Fruit fly (Drosophila melanogaster): ENCODE measurements around the gene Ocrl.

The Ocrl gene

DNA sequence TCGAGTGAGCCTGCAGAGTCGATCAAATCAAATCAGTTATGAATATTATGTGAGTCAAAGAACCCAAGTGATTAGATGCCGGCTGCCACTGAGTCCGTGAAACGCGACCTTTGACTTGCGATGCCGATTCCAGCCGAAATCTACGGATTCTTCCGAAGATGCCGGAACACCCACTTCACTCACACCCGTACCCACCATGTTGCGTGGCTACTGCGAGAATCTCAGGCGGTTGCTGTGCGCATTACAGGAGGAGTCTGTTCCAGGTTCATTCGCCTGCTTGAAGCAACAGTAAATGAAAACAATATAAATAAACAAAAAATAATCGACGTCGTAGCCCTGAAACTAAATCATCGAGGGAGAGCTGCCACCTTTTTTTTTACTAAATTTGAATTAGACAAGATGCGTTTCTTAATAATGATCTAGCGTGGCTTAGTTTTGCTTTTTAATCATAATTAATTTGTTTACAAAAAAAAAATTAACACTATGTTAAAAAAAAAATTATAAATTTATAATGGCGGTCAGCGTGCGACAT, 21.1 kb upstream of the Ocrl start, which contains the start of gene Ldaf1:
Gene Ldaf1 (minus strand): TSS at position 307 of the 532 bp plus-strand sequence.
- TF ChIP-seq EcR (GFP tag; optimal IDR thresholded peaks at IDR 0.05) (peak; percentile 39), CG14655 (GFP tag; optimal IDR thresholded peaks at IDR 0.05) (no peak), CG10348 (GFP tag; IDR thresholded peaks at IDR 0.05) (no peak), Snoo (tag; optimal IDR thresholded peaks at IDR 0.05) (no peak)

DNA sequence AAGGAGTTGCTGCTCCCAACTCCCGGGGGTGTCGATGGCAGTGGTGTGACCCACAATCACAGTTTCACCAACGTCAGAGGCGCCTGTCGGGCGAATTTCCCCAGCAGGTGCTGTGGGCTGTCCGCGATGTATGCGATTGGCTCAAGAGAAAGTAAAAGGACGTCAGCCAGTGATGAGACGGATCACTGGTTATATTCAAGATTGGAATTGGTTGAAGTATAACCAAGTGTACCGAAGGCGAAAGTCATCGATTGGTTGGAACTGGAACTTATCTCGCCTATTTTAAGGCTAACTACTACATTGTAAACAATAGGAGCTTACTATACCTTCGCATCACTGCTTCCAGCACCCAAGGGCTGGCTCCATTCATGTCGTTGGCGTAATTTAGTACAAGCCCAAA, 19.7 kb upstream of the Ocrl start, which contains the start of gene CG32801:
Gene CG32801 (minus strand): TSS at position 101 of the 400 bp plus-strand sequence.
- TF ChIP-seq D1 (tag; optimal IDR thresholded peaks at IDR 0.05) (no peak), CG14655 (GFP tag; optimal IDR thresholded peaks at IDR 0.05) (no peak), CG17806 (tag; optimal IDR thresholded peaks at IDR 0.05) (no peak), CG4496 (GFP tag; IDR thresholded peaks at IDR 0.05) (no peak), CG8159 (tag; optimal IDR thresholded peaks at IDR 0.05) (no peak), CG34367 (tag; optimal IDR thresholded peaks at IDR 0.05) (no peak), CG15710 (tag; optimal IDR thresholded peaks at IDR 0.05) (no peak), CG12605 (GFP tag; IDR thresholded peaks at IDR 0.05) (no peak), Pif1A (GFP tag; optimal IDR thresholded peaks at IDR 0.05) (no peak), Pif1B (GFP tag; optimal IDR thresholded peaks at IDR 0.05) (no peak), CG32121 (GFP tag; IDR thresholded peaks at IDR 0.05) (no peak), CG9948 (tag; optimal IDR thresholded peaks at IDR 0.05) (no peak), Snoo (tag; optimal IDR thresholded peaks at IDR 0.05) (no peak), CG13204 (GFP tag; optimal IDR thresholded peaks at IDR 0.05) (no peak), fd96Ca (GFP tag; IDR thresholded peaks at IDR 0.05) (no peak), EcR (GFP tag; optimal IDR thresholded peaks at IDR 0.05) (no peak), rn (GFP tag; IDR thresholded peaks at IDR 0.05) (no peak), Ets98B (GFP tag; IDR thresholded peaks at IDR 0.05) (no peak), gl (tag; optimal IDR thresholded peaks at IDR 0.05) (no peak), CG10348 (GFP tag; IDR thresholded peaks at IDR 0.05) (no peak)

DNA sequence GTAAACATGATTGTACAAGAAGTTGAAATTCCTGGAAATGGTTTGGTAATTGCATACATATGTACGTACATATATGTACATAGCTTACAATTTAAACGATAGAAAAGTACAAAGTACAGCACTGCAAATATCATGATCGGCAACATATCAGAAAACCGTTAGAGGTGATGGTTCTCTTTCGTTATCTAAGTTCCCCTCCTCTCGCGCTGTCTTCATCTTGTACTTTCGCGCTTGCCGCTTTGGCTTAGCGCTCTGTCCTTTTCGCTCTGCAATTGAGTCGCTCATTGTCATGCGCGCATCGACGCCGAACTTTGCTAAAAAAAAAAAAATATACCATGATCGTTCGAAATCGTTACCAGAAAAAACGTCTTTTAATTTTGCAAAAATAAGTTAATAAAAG, 18.8 kb upstream of the Ocrl start:
- no peak for TF ChIP-seq CG13204 (GFP tag; optimal IDR thresholded peaks at IDR 0.05)
- TF ChIP-seq fd96Ca (GFP tag; IDR thresholded peaks at IDR 0.05), result no peak
- TF ChIP-seq CG4496 (GFP tag; IDR thresholded peaks at IDR 0.05), result no peak
- TF ChIP-seq CG8301 (tag; optimal IDR thresholded peaks at IDR 0.05), result no peak
- TF ChIP-seq CG14655 (GFP tag; optimal IDR thresholded peaks at IDR 0.05), result no peak
- TF ChIP-seq rn (GFP tag; IDR thresholded peaks at IDR 0.05), result no peak
- TF ChIP-seq EcR (GFP tag; optimal IDR thresholded peaks at IDR 0.05), result no peak
- TF ChIP-seq CG15710 (tag; optimal IDR thresholded peaks at IDR 0.05), result no peak
- no peak for TF ChIP-seq gl (tag; optimal IDR thresholded peaks at IDR 0.05)
- no peak for TF ChIP-seq D1 (tag; optimal IDR thresholded peaks at IDR 0.05)
- TF ChIP-seq Snoo (tag; optimal IDR thresholded peaks at IDR 0.05), result no peak
- TF ChIP-seq Pif1B (GFP tag; optimal IDR thresholded peaks at IDR 0.05), result no peak
- TF ChIP-seq CG10348 (GFP tag; IDR thresholded peaks at IDR 0.05), result no peak
- no peak for TF ChIP-seq Ets98B (GFP tag; IDR thresholded peaks at IDR 0.05)
- TF ChIP-seq CG17806 (tag; optimal IDR thresholded peaks at IDR 0.05), result no peak
- TF ChIP-seq CG34367 (tag; optimal IDR thresholded peaks at IDR 0.05), result no peak
- TF ChIP-seq CG9948 (tag; optimal IDR thresholded peaks at IDR 0.05), result no peak

DNA sequence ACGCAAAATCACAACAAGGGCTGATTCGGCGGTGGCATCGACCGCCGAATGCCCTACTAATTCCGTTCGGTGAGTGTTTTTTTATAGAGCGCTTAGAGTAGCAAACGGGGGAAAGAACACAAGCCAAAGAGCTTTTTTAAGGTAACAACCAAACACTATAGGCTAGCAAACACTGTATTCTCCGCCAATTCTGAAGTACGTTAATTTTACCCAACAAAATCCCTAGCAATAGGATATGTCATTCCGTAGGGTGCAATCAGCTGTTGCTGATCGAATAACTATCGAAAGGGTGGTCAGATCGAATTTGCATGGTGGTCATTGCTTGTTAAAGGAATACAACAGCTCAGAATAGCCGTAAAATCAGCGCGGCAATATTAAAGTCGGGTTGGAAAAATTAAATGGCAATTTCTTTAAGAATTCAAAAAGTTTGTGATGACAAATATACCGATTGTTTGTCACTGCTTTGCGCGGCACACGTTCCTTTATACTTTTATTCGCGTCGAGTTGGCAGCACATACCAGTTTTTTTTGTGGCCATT, 15.0 kb upstream of the Ocrl start, which contains the start of gene mip130:
Gene mip130 (plus strand): TSS at position 513 of the 538 bp plus-strand sequence.
- peak; percentile 47 for TF ChIP-seq Pif1B (GFP tag; optimal IDR thresholded peaks at IDR 0.05)
- peak; percentile 44 for TF ChIP-seq CG9948 (tag; optimal IDR thresholded peaks at IDR 0.05)
- TF ChIP-seq rn (GFP tag; IDR thresholded peaks at IDR 0.05), result no peak
- peak; percentile 63 for TF ChIP-seq CG8159 (tag; optimal IDR thresholded peaks at IDR 0.05)
- TF ChIP-seq CG15710 (tag; optimal IDR thresholded peaks at IDR 0.05), result peak; percentile 54
- TF ChIP-seq Snoo (tag; optimal IDR thresholded peaks at IDR 0.05), result peak; percentile 29
- TF ChIP-seq EcR (GFP tag; optimal IDR thresholded peaks at IDR 0.05), result peak; percentile 25
- peak; percentile 57; the same call in 1 of the 3 replicates for TF ChIP-seq fd96Ca (GFP tag; IDR thresholded peaks at IDR 0.05)
- no peak for TF ChIP-seq CG14655 (GFP tag; optimal IDR thresholded peaks at IDR 0.05)
- no peak for TF ChIP-seq CG12605 (GFP tag; IDR thresholded peaks at IDR 0.05)
- TF ChIP-seq CG32121 (GFP tag; IDR thresholded peaks at IDR 0.05), result peak; percentile 41; the same call in 1 of the 2 replicates
- TF ChIP-seq CG10348 (GFP tag; IDR thresholded peaks at IDR 0.05), result no peak
- peak; percentile 59 for TF ChIP-seq CG8301 (tag; optimal IDR thresholded peaks at IDR 0.05)
- peak; percentile 48 for TF ChIP-seq CG17806 (tag; optimal IDR thresholded peaks at IDR 0.05)
- TF ChIP-seq Pif1A (GFP tag; optimal IDR thresholded peaks at IDR 0.05), result peak; percentile 59
- TF ChIP-seq D1 (tag; optimal IDR thresholded peaks at IDR 0.05), result no peak
- peak; percentile 62; the same call in 2 of the 3 replicates for TF ChIP-seq CG4496 (GFP tag; IDR thresholded peaks at IDR 0.05)
- TF ChIP-seq gl (tag; optimal IDR thresholded peaks at IDR 0.05), result peak; percentile 21
- TF ChIP-seq Ets98B (GFP tag; IDR thresholded peaks at IDR 0.05), result peak; percentile 50
- TF ChIP-seq CG13204 (GFP tag; optimal IDR thresholded peaks at IDR 0.05), result no peak
- peak; percentile 40 for TF ChIP-seq CG34367 (tag; optimal IDR thresholded peaks at IDR 0.05)

DNA sequence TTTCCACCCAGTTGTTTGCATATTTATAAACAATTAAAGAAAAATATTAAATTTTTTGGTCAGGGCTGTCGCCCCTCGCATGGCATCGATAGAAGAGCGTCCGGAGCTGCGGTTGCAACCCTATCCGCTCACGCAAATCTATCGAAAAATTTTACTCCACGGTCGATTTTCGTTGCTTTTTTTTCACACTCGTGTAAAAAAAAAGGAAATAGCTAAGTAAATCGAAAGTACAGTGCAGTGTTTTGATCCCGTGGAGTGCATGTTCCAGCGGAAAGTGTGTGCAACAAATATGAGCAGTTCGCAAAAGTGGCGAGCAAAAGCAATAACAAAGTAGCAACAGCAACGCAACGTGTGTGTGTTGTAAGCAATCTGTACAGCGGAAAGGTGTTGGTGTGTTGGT, 14.0 kb upstream of the Ocrl start, which contains the start of the genes Edem1 and Rbcn-3B:
Gene Edem1 (minus strand): TSS at position 71 of the 400 bp plus-strand sequence.
Gene Rbcn-3B (plus strand): TSS at position 164 of the 400 bp plus-strand sequence.
- TF ChIP-seq CG12605 (GFP tag; IDR thresholded peaks at IDR 0.05) (peak; percentile 67), rn (GFP tag; IDR thresholded peaks at IDR 0.05) (no peak), CG9948 (tag; optimal IDR thresholded peaks at IDR 0.05) (peak; percentile 1), Pif1A (GFP tag; optimal IDR thresholded peaks at IDR 0.05) (no peak), CG4496 (GFP tag; IDR thresholded peaks at IDR 0.05) (peak; percentile 52; the same call in 2 of the 3 replicates), CG10348 (GFP tag; IDR thresholded peaks at IDR 0.05) (no peak), fd96Ca (GFP tag; IDR thresholded peaks at IDR 0.05) (no peak), D1 (tag; optimal IDR thresholded peaks at IDR 0.05) (no peak), CG13204 (GFP tag; optimal IDR thresholded peaks at IDR 0.05) (no peak), EcR (GFP tag; optimal IDR thresholded peaks at IDR 0.05) (peak; percentile 1), CG17806 (tag; optimal IDR thresholded peaks at IDR 0.05) (peak; percentile 10), CG34367 (tag; optimal IDR thresholded peaks at IDR 0.05) (peak; percentile 50), CG32121 (GFP tag; IDR thresholded peaks at IDR 0.05) (no peak), CG8159 (tag; optimal IDR thresholded peaks at IDR 0.05) (no peak), CG14655 (GFP tag; optimal IDR thresholded peaks at IDR 0.05) (no peak), Ets98B (GFP tag; IDR thresholded peaks at IDR 0.05) (peak; percentile 53), gl (tag; optimal IDR thresholded peaks at IDR 0.05) (peak; percentile 72), Pif1B (GFP tag; optimal IDR thresholded peaks at IDR 0.05) (no peak), CG8301 (tag; optimal IDR thresholded peaks at IDR 0.05) (peak; percentile 41), Snoo (tag; optimal IDR thresholded peaks at IDR 0.05) (no peak), CG15710 (tag; optimal IDR thresholded peaks at IDR 0.05) (peak; percentile 39)
